Worm (Caenorhabditis elegans): ENCODE results near the gene Y45F10B.12.

The Y45F10B.12 gene

DNA sequence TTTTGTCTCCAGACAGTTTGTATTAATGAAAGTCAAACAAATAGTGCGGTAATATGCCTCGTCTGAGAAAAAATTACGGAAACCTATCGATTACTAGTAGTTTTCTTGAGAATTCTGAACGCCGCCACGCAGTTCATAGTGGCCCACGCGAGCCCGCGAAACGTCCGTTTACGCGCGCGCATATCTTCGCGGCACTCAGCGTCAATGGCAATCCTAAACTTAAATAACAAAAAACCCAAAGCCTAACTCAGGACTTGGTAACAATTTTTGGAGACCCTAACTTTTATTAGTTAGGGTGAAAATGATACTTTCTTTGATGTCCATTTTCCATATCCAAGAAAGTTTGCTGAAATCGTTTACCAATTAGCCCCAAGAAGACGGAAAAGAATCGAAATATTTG is 14.2 kb downstream of the Y45F10B.12 start (continued):
- TF ChIP-seq F22D6.2 (tag; optimal IDR thresholded peaks at IDR 0.05): no peak
- TF ChIP-seq hlh-12 (tag; optimal IDR thresholded peaks at IDR 0.05): no peak
- peak; percentile 86 for TF ChIP-seq F49E8.2 (tag; optimal IDR thresholded peaks at IDR 0.05; ENCODE audit: insufficient read depth)
- no peak for TF ChIP-seq Y56A3A.18 (GFP tag; IDR thresholded peaks at IDR 0.05)
- peak; percentile 99 for TF ChIP-seq attf-6 (GFP tag; IDR thresholded peaks at IDR 0.05)
- no peak for TF ChIP-seq let-526 (GFP tag; IDR thresholded peaks at IDR 0.05)
- no peak for TF ChIP-seq gei-17 (GFP tag; optimal IDR thresholded peaks at IDR 0.05)
- peak; percentile 30 for TF ChIP-seq lin-54 (GFP tag; optimal IDR thresholded peaks at IDR 0.05)
- no peak for TF ChIP-seq sdz-38 (tag; optimal IDR thresholded peaks at IDR 0.05)
- no peak for TF ChIP-seq C17E4.6 (GFP tag; IDR thresholded peaks at IDR 0.05)
- TF ChIP-seq akir-1 (GFP tag; optimal IDR thresholded peaks at IDR 0.05): no peak
- no peak for TF ChIP-seq madf-3 (GFP tag; IDR thresholded peaks at IDR 0.05)
- no peak for TF ChIP-seq nfyb-1 (GFP tag; IDR thresholded peaks at IDR 0.05)
- no peak for TF ChIP-seq B0261.1 (tag; optimal IDR thresholded peaks at IDR 0.05)
- TF ChIP-seq mcd-1 (GFP tag; IDR thresholded peaks at IDR 0.05): no peak
- no peak for TF ChIP-seq F52B5.7 (tag; optimal IDR thresholded peaks at IDR 0.05)

- TF ChIP-seq ztf-25 (GFP tag; IDR thresholded peaks at IDR 0.05) (no peak), rcor-1 (GFP tag; IDR thresholded peaks at IDR 0.05) (0 out of 2 replicates have a peak, but pooled peaks have one; percentile 16), attf-6 (GFP tag; IDR thresholded peaks at IDR 0.05) (peak; percentile 94), F22D6.2 (tag; optimal IDR thresholded peaks at IDR 0.05) (no peak), snpc-4 (GFP tag; optimal IDR thresholded peaks at IDR 0.05) (peak; percentile 92), snpc-4 (tag; optimal IDR thresholded peaks at IDR 0.05) (peak; percentile 90 to 94 (median 92)), madf-6 (GFP tag; IDR thresholded peaks at IDR 0.05) (peak; percentile 65; the same call in 1 of the 2 replicates), sea-2 (GFP tag; IDR thresholded peaks at IDR 0.05) (no peak), snpc-3.4 (tag; optimal IDR thresholded peaks at IDR 0.05) (peak; percentile 84), sdz-38 (tag; optimal IDR thresholded peaks at IDR 0.05) (no peak), hsf-1 (GFP tag; IDR thresholded peaks at IDR 0.05) (0 out of 2 replicates have a peak, but pooled peaks have one; percentile 20), zim-3 (tag; optimal IDR thresholded peaks at IDR 0.05) (no peak), lin-40 (tag; optimal IDR thresholded peaks at IDR 0.05) (no peak), ztf-22 (GFP tag; optimal IDR thresholded peaks at IDR 0.05) (no peak), ekl-4 (GFP tag; IDR thresholded peaks at IDR 0.05) (0 out of 2 replicates have a peak, but pooled peaks have one; percentile 35), C17E4.6 (GFP tag; IDR thresholded peaks at IDR 0.05) (no peak), hmg-1.2 (GFP tag; IDR thresholded peaks at IDR 0.05) (peak; percentile 97), aptf-3 (GFP tag; IDR thresholded peaks at IDR 0.05) (no peak), D2030.7 (GFP tag; IDR thresholded peaks at IDR 0.05) (peak; percentile 57), snpc-1.3 (tag; optimal IDR thresholded peaks at IDR 0.05; ENCODE audit: insufficient read depth) (peak; percentile 81), attf-5 (GFP tag; optimal IDR thresholded peaks at IDR 0.05) (no peak), tbp1 (GFP tag; optimal IDR thresholded peaks at IDR 0.05) (peak; percentile 68), snpc-1.1 (tag; optimal IDR thresholded peaks at IDR 0.05; ENCODE audit: insufficient read depth) (peak; percentile 93), gei-17 (GFP tag; optimal IDR thresholded peaks at IDR 0.05) (no peak)
These were observed 14.8 kb downstream of the Y45F10B.12 start, which contains the start of gene Y45F10B.59 for ce11 chrIV:13601973-13602669. TSS of gene Y45F10B.59 (plus strand) at chrIV:13602619.

DNA sequence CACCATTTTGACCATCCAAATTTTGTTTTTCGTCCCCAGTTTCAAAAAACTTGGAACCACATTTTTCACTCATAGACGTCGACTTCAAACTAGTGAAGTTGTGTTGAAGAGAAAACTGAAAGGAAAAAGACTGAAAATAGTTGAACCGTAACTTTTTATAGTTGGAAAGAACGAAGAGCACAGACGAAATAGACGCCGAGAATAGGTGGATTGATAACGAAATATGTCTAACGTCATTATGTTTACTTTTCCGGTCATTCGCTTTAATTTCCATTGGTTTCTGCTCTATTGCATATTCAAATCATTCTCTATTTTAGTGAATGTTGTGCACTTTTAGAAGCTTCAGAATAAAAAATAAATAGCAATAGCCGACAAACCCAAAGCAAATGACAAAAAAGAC is 22.5 kb downstream of the Y45F10B.12 start, which contains the start of gene C08F11.13:
C08F11.13 (minus strand) TSS at position 138 of the 400 bp plus-strand sequence.
- no peak for TF ChIP-seq Y79H2A.3 (GFP tag; conservative IDR thresholded peaks at IDR 0.05)
- peak; percentile 26 for TF ChIP-seq nhr-80 (tag; optimal IDR thresholded peaks at IDR 0.05)

All from whole organism, young adult.